Fruit fly (Drosophila melanogaster) whole organism, embryonic: ENCODE measurements around the gene Rbm13.

Experiments
- ATbp ChIP-seq: fragments of 200-800 bp; sonication (Bioruptor generic); optimal IDR thresholded peaks from 2 replicates; lab custom pipeline; 2017; ENCODE audit warnings: missing biosample characterization, mild to moderate bottlenecking, missing genetic modification characterization, missing genetic modification reagents
- B-H1 ChIP-seq: fragments of 200-800 bp; sonication (Bioruptor generic); IDR thresholded peaks from 3 replicates; pipeline ENCODE4 v1.3.6; 2022; ENCODE audit warnings: missing biosample characterization, missing genetic modification characterization
- Blimp-1 ChIP-seq: fragments of 200-800 bp; sonication (Bioruptor generic); optimal IDR thresholded peaks from 3 replicates; lab custom pipeline; 2018; ENCODE audit warnings: missing biosample characterization, missing genetic modification characterization, mild to moderate bottlenecking, moderate library complexity, missing genetic modification reagents
- CG10431 ChIP-seq: fragments of 200-800 bp; sonication (Bioruptor generic); optimal IDR thresholded peaks from 3 replicates; lab custom pipeline; 2018; ENCODE audit warnings: missing biosample characterization, mild to moderate bottlenecking, missing genetic modification characterization
- CG10654 ChIP-seq: fragments of 200-800 bp; sonication (Bioruptor generic); optimal IDR thresholded peaks from 2 replicates; lab custom pipeline; 2016; ENCODE audit warnings: missing biosample characterization, missing genetic modification characterization
- CG15601 ChIP-seq: fragments of 200-800 bp; sonication (Bioruptor generic); optimal IDR thresholded peaks from 3 replicates; lab custom pipeline; 2019; ENCODE audit warnings: missing biosample characterization, mild to moderate bottlenecking, missing genetic modification characterization, moderate library complexity
- CG18262 ChIP-seq: fragments of 200-800 bp; optimal IDR thresholded peaks from 3 replicates; lab custom pipeline; 2019; ENCODE audit warnings: missing biosample characterization, mild to moderate bottlenecking, missing genetic modification characterization, moderate library complexity
- CG3995 ChIP-seq: fragments of 200-800 bp; sonication (Bioruptor generic); optimal IDR thresholded peaks from 3 replicates; lab custom pipeline; 2016; ENCODE audit warnings: missing biosample characterization, missing genetic modification characterization
- CG4424 ChIP-seq: fragments of 200-800 bp; sonication (Bioruptor generic); optimal IDR thresholded peaks from 3 replicates; lab custom pipeline; 2016; ENCODE audit warnings: missing biosample characterization, missing genetic modification characterization
- CG6175 ChIP-seq: fragments of 200-800 bp; sonication (Bioruptor generic); IDR thresholded peaks from 3 replicates; pipeline ENCODE4 v1.3.6; 2022; ENCODE audit warnings: missing biosample characterization, missing genetic modification characterization
- CG7372 ChIP-seq: fragments of 200-800 bp; sonication (Bioruptor generic); IDR thresholded peaks from 2 replicates; pipeline ENCODE4 v1.3.6; 2022; ENCODE audit warnings: missing biosample characterization, missing genetic modification characterization
- CG7839 ChIP-seq: fragments of 200-800 bp; sonication (Bioruptor generic); optimal IDR thresholded peaks from 3 replicates; lab custom pipeline; 2018; ENCODE audit warnings: missing biosample characterization, mild to moderate bottlenecking, missing genetic modification characterization, moderate library complexity
- CG8359 ChIP-seq: fragments of 200-800 bp; sonication (Bioruptor generic); optimal IDR thresholded peaks from 2 replicates; lab custom pipeline; 2017; ENCODE audit warnings: missing biosample characterization, mild to moderate bottlenecking, missing genetic modification characterization, borderline replicate concordance
- CoRest ChIP-seq: fragments of 200-800 bp; sonication (Bioruptor generic); optimal IDR thresholded peaks from 3 replicates; lab custom pipeline; 2018; ENCODE audit warnings: missing biosample characterization, mild to moderate bottlenecking, missing genetic modification characterization, moderate library complexity
- E2f1 ChIP-seq: fragments of 200-800 bp; sonication (Bioruptor generic); IDR thresholded peaks from 2 replicates; pipeline ENCODE4 v1.3.6; 2022; ENCODE audit warnings: missing biosample characterization, missing genetic modification characterization
- Gug ChIP-seq: fragments of 200-800 bp; sonication (Bioruptor generic); IDR thresholded peaks from 4 replicates; pipeline ENCODE4 v1.3.6; 2022; ENCODE audit warnings: missing biosample characterization, missing genetic modification characterization
- HmgD ChIP-seq: fragments of 200-800 bp; sonication (Bioruptor generic); optimal IDR thresholded peaks from 3 replicates; lab custom pipeline; 2016; ENCODE audit warnings: missing biosample characterization, missing genetic modification characterization
- Hmr ChIP-seq: fragments of 200-800 bp; sonication (Bioruptor generic); optimal IDR thresholded peaks from 3 replicates; lab custom pipeline; 2017; ENCODE audit warnings: mild to moderate bottlenecking, missing biosample characterization, missing genetic modification reagents, missing genetic modification characterization
- Med ChIP-seq: fragments of 200-800 bp; sonication (Bioruptor generic); peaks from one replicate; lab custom pipeline; 2016; ENCODE audit warnings: missing biosample characterization, missing genetic modification characterization, mild to moderate bottlenecking, inconsistent platforms, moderate library complexity
- PHDP ChIP-seq: fragments of 200-800 bp; sonication (Bioruptor generic); optimal IDR thresholded peaks from 3 replicates; lab custom pipeline; 2018; ENCODE audit warnings: missing biosample characterization, mild to moderate bottlenecking, missing genetic modification characterization, moderate library complexity
- Scr ChIP-seq: fragments of 200-800 bp; sonication (Bioruptor generic); IDR thresholded peaks from 2 replicates; pipeline ENCODE4 v1.3.6; 2022; ENCODE audit warnings: missing biosample characterization, missing genetic modification characterization; ENCODE audit not compliant: partially characterized antibody
- Sin3A ChIP-seq: fragments of >200 bp; optimal IDR thresholded peaks from 2 replicates; lab custom pipeline; 2018
- TFAM ChIP-seq: fragments of 200-800 bp; sonication (Bioruptor generic); optimal IDR thresholded peaks from 2 replicates; lab custom pipeline; 2017; ENCODE audit warnings: missing biosample characterization, missing genetic modification characterization, inconsistent platforms
- cas ChIP-seq: fragments of 200-800 bp; sonication (Bioruptor generic); IDR thresholded peaks from 2 replicates; pipeline ENCODE4 v1.3.6; 2022; ENCODE audit warnings: missing biosample characterization, missing genetic modification characterization
- crp ChIP-seq, 2 experiments: fragments of 200-800 bp; sonication (Bioruptor generic); optimal IDR thresholded peaks; 2 replicates in 1 of 2; 3 replicates in 1 of 2; lab custom pipeline; 2017; ENCODE audit warnings: missing biosample characterization in 2 of 2, missing genetic modification characterization in 2 of 2, mild to moderate bottlenecking in 1 of 2, moderate library complexity in 1 of 2
- disco-r ChIP-seq: fragments of 200-800 bp; sonication (Bioruptor generic); optimal IDR thresholded peaks from 2 replicates; lab custom pipeline; 2016; ENCODE audit warnings: missing biosample characterization, missing genetic modification characterization
- dmrt99B ChIP-seq: fragments of 200-800 bp; sonication (Bioruptor generic); optimal IDR thresholded peaks from 2 replicates; lab custom pipeline; 2018; ENCODE audit warnings: missing biosample characterization, mild to moderate bottlenecking, missing genetic modification characterization, moderate library complexity
- eve ChIP-seq, 2 experiments: fragments of >200 bp; optimal IDR thresholded peaks; 2 replicates each; lab custom pipeline; 2017; ENCODE audit warnings: missing biosample characterization in 2 of 2, missing genetic modification characterization in 2 of 2
- fd64A ChIP-seq: fragments of 200-800 bp; sonication (Bioruptor generic); optimal IDR thresholded peaks from 3 replicates; lab custom pipeline; 2018; ENCODE audit warnings: missing biosample characterization, mild to moderate bottlenecking, missing genetic modification characterization
- ftz-f1 ChIP-seq: fragments of 200-800 bp; sonication (Bioruptor generic); optimal IDR thresholded peaks from 2 replicates; lab custom pipeline; 2016; ENCODE audit warnings: missing biosample characterization, missing genetic modification characterization
- hth ChIP-seq: fragments of >200 bp; optimal IDR thresholded peaks from 2 replicates; lab custom pipeline; 2017; ENCODE audit warnings: inconsistent platforms
- kni ChIP-seq: fragments of 200-800 bp; sonication (Bioruptor generic); optimal IDR thresholded peaks from 3 replicates; lab custom pipeline; 2017; ENCODE audit warnings: mild to moderate bottlenecking, missing biosample characterization, missing genetic modification reagents, missing genetic modification characterization
- lbe ChIP-seq: fragments of 200-800 bp; sonication (Bioruptor generic); optimal IDR thresholded peaks from 2 replicates; lab custom pipeline; 2016; ENCODE audit warnings: missing biosample characterization, mild to moderate bottlenecking, missing genetic modification characterization
- mirr ChIP-seq: fragments of 200-800 bp; sonication (Bioruptor generic); optimal IDR thresholded peaks from 3 replicates; lab custom pipeline; 2018; ENCODE audit warnings: missing biosample characterization, mild to moderate bottlenecking, missing genetic modification characterization
- mld ChIP-seq: fragments of 200-800 bp; sonication (Bioruptor generic); IDR thresholded peaks from 3 replicates; pipeline ENCODE4 v1.3.6; 2022; ENCODE audit warnings: missing biosample characterization, missing genetic modification characterization; ENCODE audit not compliant: partially characterized antibody
- odd ChIP-seq: fragments of 200-800 bp; sonication (Bioruptor generic); optimal IDR thresholded peaks from 2 replicates; lab custom pipeline; 2017; ENCODE audit warnings: missing biosample characterization, mild to moderate bottlenecking, missing genetic modification characterization
- otp ChIP-seq: fragments of 200-800 bp; sonication (Bioruptor generic); IDR thresholded peaks from 3 replicates; pipeline ENCODE4, ENCODE4 v1.3.6; 2022; ENCODE audit warnings: missing biosample characterization, missing genetic modification characterization
- prd ChIP-seq, 3 experiments: fragments of >200 bp in 2 of 3; fragments of 200-800 bp in 1 of 3; sonication (Bioruptor generic) in 1 of 3; optimal IDR thresholded peaks in 2 of 3; IDR thresholded peaks in 1 of 3; 2 replicates in 2 of 3; 3 replicates in 1 of 3; pipeline versions ENCODE4 v1.3.6 to Lab custom; 2017 to 2022; ENCODE audit warnings: missing biosample characterization in 1 of 3, missing genetic modification characterization in 1 of 3
- pros ChIP-seq: fragments of 200-800 bp; sonication (Bioruptor generic); optimal IDR thresholded peaks from 3 replicates; lab custom pipeline; 2019; ENCODE audit warnings: missing biosample characterization, mild to moderate bottlenecking, missing genetic modification characterization, moderate library complexity
- pzg ChIP-seq: fragments of 200-800 bp; sonication (Bioruptor generic); optimal IDR thresholded peaks from 3 replicates; lab custom pipeline; 2018; ENCODE audit warnings: missing biosample characterization, mild to moderate bottlenecking, missing genetic modification characterization, moderate library complexity
- sens-2 ChIP-seq: fragments of 200-800 bp; sonication (Bioruptor generic); IDR thresholded peaks from 2 replicates; pipeline ENCODE4 v1.3.6; 2022; ENCODE audit warnings: missing biosample characterization, missing genetic modification characterization
- seq ChIP-seq: fragments of 200-800 bp; sonication (Bioruptor generic); IDR thresholded peaks from 2 replicates; pipeline ENCODE4 v1.3.6; 2022; ENCODE audit warnings: missing biosample characterization, missing genetic modification characterization
- slbo ChIP-seq: fragments of 200-800 bp; sonication (Bioruptor generic); IDR thresholded peaks from 2 replicates; pipeline ENCODE4 v1.3.6; 2022; ENCODE audit warnings: missing biosample characterization, missing genetic modification characterization
- sqz ChIP-seq: fragments of 200-800 bp; sonication (Bioruptor generic); optimal IDR thresholded peaks from 3 replicates; lab custom pipeline; 2018; ENCODE audit warnings: missing biosample characterization, mild to moderate bottlenecking, missing genetic modification characterization
- trem ChIP-seq: fragments of 200-800 bp; optimal IDR thresholded peaks from 3 replicates; lab custom pipeline; 2019; ENCODE audit warnings: missing biosample characterization, mild to moderate bottlenecking, missing genetic modification characterization, moderate library complexity
- zfh1 ChIP-seq: fragments of 200-800 bp; sonication (Bioruptor generic); IDR thresholded peaks from 3 replicates; pipeline ENCODE4 v1.3.6; 2022; ENCODE audit warnings: missing biosample characterization, missing genetic modification characterization

The Rbm13 gene

DNA sequence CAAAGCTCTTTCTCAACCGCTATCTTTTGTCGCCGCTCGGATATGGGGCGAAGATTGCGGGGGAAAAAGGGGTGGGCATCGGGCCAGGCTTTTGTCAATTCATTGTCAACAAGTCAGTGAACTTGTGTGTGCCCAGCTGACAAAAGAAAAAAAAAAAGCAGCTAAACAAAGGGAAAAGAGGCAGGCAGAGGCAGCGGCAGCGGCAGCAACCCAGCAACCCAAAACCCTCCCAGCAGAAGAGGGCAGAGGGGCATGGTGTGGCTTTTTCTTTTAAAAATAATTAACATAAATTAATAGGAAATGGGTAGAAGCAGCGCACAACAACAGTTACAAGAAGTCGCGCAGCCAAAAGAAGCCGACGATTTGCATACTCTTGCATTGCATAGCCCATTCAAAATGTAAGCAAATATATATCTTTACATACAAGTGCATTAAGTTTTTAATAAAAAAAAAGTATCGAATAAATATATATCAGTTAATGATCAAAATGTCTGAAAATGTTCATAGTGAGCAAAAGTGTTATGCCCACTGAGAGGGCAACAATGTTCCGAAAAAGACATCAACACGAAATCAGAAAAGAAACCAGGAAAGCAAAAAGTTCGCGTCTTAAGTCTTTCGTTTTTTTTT, 44.3 kb upstream of the Rbm13 start (continued):
- no peak for TF ChIP-seq PHDP (tag; lab: Kevin White, UChicago)
- TF ChIP-seq prd (optimal IDR thresholded peaks at IDR 0.05; lab: Kevin White, UChicago), result no peak
- TF ChIP-seq prd (GFP tag; IDR thresholded peaks at IDR 0.05; lab: Robert Waterston, UW), result no peak
- no peak for TF ChIP-seq Hmr (GFP tag; lab: Kevin White, UChicago)
- peak; percentile 9 for TF ChIP-seq odd (GFP tag; lab: Kevin White, UChicago)
- no peak for TF ChIP-seq CG18262 (tag; lab: Kevin White, UChicago)
- peak; percentile 3 for TF ChIP-seq CG10431 (GFP tag; lab: Kevin White, UChicago)
- TF ChIP-seq eve (GFP tag; optimal IDR thresholded peaks at IDR 0.05; lab: Kevin White, UChicago), result no peak
- no peak for TF ChIP-seq hth
- peak; percentile 40 for TF ChIP-seq ATbp
- TF ChIP-seq CG10654 (GFP tag; lab: Kevin White, UChicago), result no peak
- no peak for TF ChIP-seq pzg (GFP tag; lab: Kevin White, UChicago)
- TF ChIP-seq sqz, result peak; percentile 67
- TF ChIP-seq fd64A, result peak; percentile 2
- no peak for TF ChIP-seq E2f1 (GFP tag; lab: Robert Waterston, UW)
- no peak for TF ChIP-seq seq (GFP tag; lab: Robert Waterston, UW)
- TF ChIP-seq HmgD (GFP tag; lab: Kevin White, UChicago), result no peak
- TF ChIP-seq Sin3A (lab: Kevin White, UChicago), result no peak
- no peak for TF ChIP-seq B-H1 (GFP tag; lab: Robert Waterston, UW)
- 0 out of 2 replicates have a peak, but pooled peaks have one; percentile 8 for TF ChIP-seq slbo (GFP tag; lab: Robert Waterston, UW)
- TF ChIP-seq crp (GFP tag; optimal IDR thresholded peaks at IDR 0.05; lab: Kevin White, UChicago), result no peak
- no peak for TF ChIP-seq CG7372 (GFP tag; lab: Robert Waterston, UW)
- no peak for TF ChIP-seq cas
- 0 out of 3 replicates have a peak, but pooled peaks have one; percentile 12 for TF ChIP-seq zfh1
- no peak for TF ChIP-seq CoRest (tag; lab: Kevin White, UChicago)
- TF ChIP-seq otp, result 0 out of 3 replicates have a peak, but pooled peaks have one; percentile 26
- no peak for TF ChIP-seq mld
- peak; percentile 18 for TF ChIP-seq CG15601 (tag; lab: Kevin White, UChicago)
- peak; percentile 33 for TF ChIP-seq Med (GFP tag; lab: Kevin White, UChicago)
- TF ChIP-seq dmrt99B (tag; lab: Kevin White, UChicago), result peak; percentile 54
- peak; percentile 51 for TF ChIP-seq CG7839
- no peak for TF ChIP-seq CG4424 (GFP tag; lab: Kevin White, UChicago)
- no peak for TF ChIP-seq sens-2
- TF ChIP-seq pros, result peak; percentile 27
- no peak for TF ChIP-seq lbe (GFP tag; lab: Kevin White, UChicago)
- no peak for TF ChIP-seq Scr
- no peak for TF ChIP-seq trem (tag; lab: Kevin White, UChicago)
- no peak for TF ChIP-seq CG8359
- peak; percentile 46 for TF ChIP-seq Blimp-1 (GFP tag; lab: Kevin White, UChicago)
- TF ChIP-seq ftz-f1 (GFP tag; lab: Kevin White, UChicago), result no peak
- TF ChIP-seq Gug (GFP tag; lab: Robert Waterston, UW), result no peak
- TF ChIP-seq disco-r (GFP tag; lab: Kevin White, UChicago), result no peak
- no peak for TF ChIP-seq CG6175 (GFP tag; lab: Robert Waterston, UW)
- TF ChIP-seq mirr (GFP tag; lab: Kevin White, UChicago), result no peak
- TF ChIP-seq TFAM (GFP tag; lab: Kevin White, UChicago), result no peak
- no peak for TF ChIP-seq CG3995 (GFP tag; lab: Kevin White, UChicago)
- peak; percentile 51 for TF ChIP-seq kni (GFP tag; lab: Kevin White, UChicago)
